Fruit fly (Drosophila melanogaster): Measurements from ENCODE around the gene CG14506.

CG14506 gene

dm6 chr3R:29274590-29274989 lies 22.4 kb downstream of the CG14506 start (continued):
- peak; percentile 13 for TF ChIP-seq CG2116 (GFP tag; optimal IDR thresholded peaks at IDR 0.05)
- TF ChIP-seq CG8924 (tag; optimal IDR thresholded peaks at IDR 0.05) = peak; percentile 76
- TF ChIP-seq H15 (GFP tag; IDR thresholded peaks at IDR 0.05) = peak; percentile 60; the same call in 2 of the 3 replicates
- no peak for TF ChIP-seq aop (GFP tag; IDR thresholded peaks at IDR 0.05)
- TF ChIP-seq CG2875 (GFP tag; optimal IDR thresholded peaks at IDR 0.05) = peak; percentile 47
- TF ChIP-seq Gsc (GFP tag; IDR thresholded peaks at IDR 0.05) = no peak
- peak; percentile 59 for TF ChIP-seq CG16863 (GFP tag; optimal IDR thresholded peaks at IDR 0.05)
- peak; percentile 36; the same call in 1 of the 2 replicates for TF ChIP-seq H2.0 (GFP tag; IDR thresholded peaks at IDR 0.05)
- no peak for TF ChIP-seq CG9797 (GFP tag; optimal IDR thresholded peaks at IDR 0.05)
- peak; percentile 54; the same call in 1 of the 2 replicates for TF ChIP-seq CG14441 (GFP tag; IDR thresholded peaks at IDR 0.05)
- TF ChIP-seq Ssrp (tag; optimal IDR thresholded peaks at IDR 0.05) = peak; percentile 78
- peak; percentile 77 for TF ChIP-seq PHDP (tag; optimal IDR thresholded peaks at IDR 0.05)
- peak in 1 of 3 experiments; percentile 89 for TF ChIP-seq Stat92E (GFP tag; optimal IDR thresholded peaks at IDR 0.05)
- TF ChIP-seq CG2120 (GFP tag; optimal IDR thresholded peaks at IDR 0.05) = no peak
- no peak for TF ChIP-seq CG3163 (GFP tag; optimal IDR thresholded peaks at IDR 0.05)
- TF ChIP-seq eve (GFP tag; optimal IDR thresholded peaks at IDR 0.05) = peak in 1 of 2 experiments; percentile 77
- TF ChIP-seq croc (GFP tag; conservative IDR thresholded peaks at IDR 0.05) = peak; percentile 21; the same call in 1 of the 3 replicates
- TF ChIP-seq CG17359 (tag; optimal IDR thresholded peaks at IDR 0.05) = peak; percentile 73
- TF ChIP-seq fd96Cb (tag; optimal IDR thresholded peaks at IDR 0.05) = peak; percentile 78
- TF ChIP-seq Poxn (GFP tag; IDR thresholded peaks at IDR 0.05) = no peak
- TF ChIP-seq CG10654 (GFP tag; optimal IDR thresholded peaks at IDR 0.05) = peak; percentile 43
- TF ChIP-seq CG31441 (GFP tag; IDR thresholded peaks at IDR 0.05) = peak; percentile 64
- TF ChIP-seq dan (GFP tag; IDR thresholded peaks at IDR 0.05) = no peak
- peak; percentile 81 for TF ChIP-seq gem (tag; optimal IDR thresholded peaks at IDR 0.05)
- TF ChIP-seq CG12942 (GFP tag; optimal IDR thresholded peaks at IDR 0.05) = peak; percentile 35
- peak; percentile 67 for TF ChIP-seq dmrt99B (tag; optimal IDR thresholded peaks at IDR 0.05)
- TF ChIP-seq chif (GFP tag; optimal IDR thresholded peaks at IDR 0.05) = peak; percentile 39 to 81
- peak; percentile 83 for TF ChIP-seq CoRest (tag; optimal IDR thresholded peaks at IDR 0.05)
- no peak for TF ChIP-seq sr (GFP tag; IDR thresholded peaks at IDR 0.05)
- peak; percentile 60 for TF ChIP-seq CG17385 (GFP tag; optimal IDR thresholded peaks at IDR 0.05)
- no peak for TF ChIP-seq Taf1 (GFP tag; IDR thresholded peaks at IDR 0.05)
- peak; percentile 64 for TF ChIP-seq nerfin-1 (tag; optimal IDR thresholded peaks at IDR 0.05)
- TF ChIP-seq NC2α (GFP tag; optimal IDR thresholded peaks at IDR 0.05) = peak; percentile 53
- no peak for TF ChIP-seq CG8478 (optimal IDR thresholded peaks at IDR 0.05)
- TF ChIP-seq Antp (GFP tag; optimal IDR thresholded peaks at IDR 0.05) = peak; percentile 24
- TF ChIP-seq CG30020 (tag; optimal IDR thresholded peaks at IDR 0.05) = peak; percentile 33
- peak; percentile 47 for TF ChIP-seq CG18476 (GFP tag; optimal IDR thresholded peaks at IDR 0.05)
- peak; percentile 56 for TF ChIP-seq CG1603 (tag; optimal IDR thresholded peaks at IDR 0.05)
- no peak for TF ChIP-seq insv (GFP tag; optimal IDR thresholded peaks at IDR 0.05)
- TF ChIP-seq Nf-YC (tag; optimal IDR thresholded peaks at IDR 0.05) = no peak
- peak; percentile 83 for TF ChIP-seq CG2712 (tag; optimal IDR thresholded peaks at IDR 0.05)
- peak; percentile 32; the same call in 1 of the 2 replicates for TF ChIP-seq CG32532 (GFP tag; IDR thresholded peaks at IDR 0.05)
- TF ChIP-seq CG12219 (GFP tag; optimal IDR thresholded peaks at IDR 0.05) = peak; percentile 66
- TF ChIP-seq ase (GFP tag; IDR thresholded peaks at IDR 0.05) = peak; percentile 31; the same call in 1 of the 3 replicates
- peak; percentile 25 for TF ChIP-seq salm (tag; optimal IDR thresholded peaks at IDR 0.05)
- TF ChIP-seq CG3407 (GFP tag; optimal IDR thresholded peaks at IDR 0.05) = peak; percentile 22
- 0 out of 3 replicates have a peak, but pooled peaks have one; percentile 31 for TF ChIP-seq B-H1 (GFP tag; IDR thresholded peaks at IDR 0.05)
- peak; percentile 74 for TF ChIP-seq CG10267 (tag; optimal IDR thresholded peaks at IDR 0.05)
- TF ChIP-seq hth (optimal IDR thresholded peaks at IDR 0.05) = no peak
- no peak for TF ChIP-seq repo (GFP tag; optimal IDR thresholded peaks at IDR 0.05)
- peak; percentile 47 for TF ChIP-seq CG7556 (GFP tag; optimal IDR thresholded peaks at IDR 0.05)

Measured in whole organism, embryonic.